Fruit fly (Drosophila melanogaster) whole organism, prepupa: ENCODE results near the gene Syx18.
A peak's percentile ranks its signal among the peaks of the same experiment; 100 is the strongest.

Experiments
- Blimp-1 ChIP-seq: fragments of 200-800 bp; sonication (Bioruptor generic); optimal IDR thresholded peaks from 3 replicates; lab custom pipeline; 2017; ENCODE audit warnings: missing biosample characterization, missing genetic modification characterization, mild to moderate bottlenecking, moderate library complexity, missing genetic modification reagents
- CG10669 ChIP-seq: fragments of 200-800 bp; sonication (Bioruptor generic); optimal IDR thresholded peaks from 3 replicates; lab custom pipeline; 2018; ENCODE audit warnings: missing biosample characterization, mild to moderate bottlenecking, missing genetic modification characterization, moderate library complexity
- CG11294 ChIP-seq: fragments of 200-800 bp; sonication (Bioruptor generic); IDR thresholded peaks from 2 replicates; pipeline ENCODE4 v1.3.6; 2022; ENCODE audit warnings: missing biosample characterization, missing genetic modification characterization
- CG11762 ChIP-seq: fragments of 200-800 bp; sonication (Bioruptor generic); optimal IDR thresholded peaks from 3 replicates; lab custom pipeline; 2016; ENCODE audit warnings: missing biosample characterization, missing genetic modification characterization; ENCODE audit not compliant: insufficient read depth
- CG11902 ChIP-seq: fragments of 200-800 bp; sonication (Bioruptor generic); optimal IDR thresholded peaks from 3 replicates; lab custom pipeline; 2016; ENCODE audit warnings: missing biosample characterization, missing genetic modification characterization
- CG15336 ChIP-seq: fragments of 200-800 bp; sonication (Bioruptor generic); IDR thresholded peaks from 2 replicates; pipeline ENCODE4 v1.3.6; 2022; ENCODE audit warnings: missing biosample characterization, missing genetic modification characterization
- CG16779 ChIP-seq: fragments of 200-800 bp; sonication (Bioruptor generic); optimal IDR thresholded peaks from 3 replicates; lab custom pipeline; 2017; ENCODE audit warnings: missing biosample characterization, mild to moderate bottlenecking, missing genetic modification characterization
- CG3032 ChIP-seq: fragments of 200-800 bp; optimal IDR thresholded peaks from 2 replicates; lab custom pipeline; 2019; ENCODE audit warnings: missing biosample characterization, mild to moderate bottlenecking, missing genetic modification characterization, moderate library complexity
- CG31627 ChIP-seq: fragments of 200-800 bp; sonication (Bioruptor generic); optimal IDR thresholded peaks from 3 replicates; lab custom pipeline; 2016; ENCODE audit warnings: missing biosample characterization, missing genetic modification characterization
- CG34406 ChIP-seq: fragments of 200-800 bp; sonication (Bioruptor generic); optimal IDR thresholded peaks from 3 replicates; lab custom pipeline; 2016; ENCODE audit warnings: missing biosample characterization, missing genetic modification characterization
- CG3919 ChIP-seq: fragments of 200-800 bp; sonication (Bioruptor generic); optimal IDR thresholded peaks from 3 replicates; lab custom pipeline; 2016; ENCODE audit warnings: missing biosample characterization, missing genetic modification characterization
- CG4318 ChIP-seq: fragments of 200-800 bp; sonication (Bioruptor generic); optimal IDR thresholded peaks from 3 replicates; lab custom pipeline; 2017; ENCODE audit warnings: missing biosample characterization, mild to moderate bottlenecking, missing genetic modification characterization
- CG6276 ChIP-seq: fragments of 200-800 bp; sonication (Bioruptor generic); optimal IDR thresholded peaks from 2 replicates; lab custom pipeline; 2017; ENCODE audit warnings: missing biosample characterization, mild to moderate bottlenecking, missing genetic modification characterization
- CG6792 ChIP-seq: fragments of 200-800 bp; sonication (Bioruptor generic); optimal IDR thresholded peaks from 3 replicates; lab custom pipeline; 2016; ENCODE audit warnings: missing biosample characterization, missing genetic modification characterization
- CG6808 ChIP-seq: fragments of 200-800 bp; sonication (Bioruptor generic); optimal IDR thresholded peaks from 3 replicates; lab custom pipeline; 2017; ENCODE audit warnings: missing biosample characterization, missing genetic modification characterization, mild to moderate bottlenecking, moderate library complexity, missing genetic modification reagents
- CG7368 ChIP-seq: fragments of 200-800 bp; sonication (Bioruptor generic); optimal IDR thresholded peaks from 3 replicates; lab custom pipeline; 2016; ENCODE audit warnings: missing biosample characterization, missing genetic modification characterization
- CG8319 ChIP-seq: fragments of 200-800 bp; sonication (Bioruptor generic); optimal IDR thresholded peaks from 3 replicates; lab custom pipeline; 2016; ENCODE audit warnings: missing biosample characterization, missing genetic modification characterization
- CG9139 ChIP-seq: fragments of 200-800 bp; sonication (Bioruptor generic); optimal IDR thresholded peaks from 3 replicates; lab custom pipeline; 2017; ENCODE audit warnings: missing biosample characterization, mild to moderate bottlenecking, missing genetic modification characterization
- Eip78C ChIP-seq: fragments of 200-800 bp; sonication (Bioruptor generic); peaks from one replicate; lab custom pipeline; 2016; ENCODE audit warnings: missing biosample characterization, missing genetic modification characterization
- Eip93F ChIP-seq: fragments of 200-800 bp; sonication (Bioruptor generic); optimal IDR thresholded peaks from 2 replicates; lab custom pipeline; 2016; ENCODE audit warnings: missing biosample characterization, mild to moderate bottlenecking, missing genetic modification characterization
- Gug ChIP-seq: fragments of 200-800 bp; sonication (Bioruptor generic); IDR thresholded peaks from 2 replicates; pipeline ENCODE4 v1.3.6; 2022; ENCODE audit warnings: missing biosample characterization, missing genetic modification characterization
- Hr39 ChIP-seq: fragments of 200-800 bp; sonication (Bioruptor generic); optimal IDR thresholded peaks from 2 replicates; lab custom pipeline; 2016; ENCODE audit warnings: missing biosample characterization, missing genetic modification characterization
- Hr4 ChIP-seq: fragments of 200-800 bp; sonication (Bioruptor generic); optimal IDR thresholded peaks from 3 replicates; lab custom pipeline; 2016; ENCODE audit warnings: missing biosample characterization, missing genetic modification characterization
- Met ChIP-seq: fragments of 200-800 bp; sonication (Bioruptor generic); optimal IDR thresholded peaks from 3 replicates; lab custom pipeline; 2016; ENCODE audit warnings: missing biosample characterization, missing genetic modification characterization
- OdsH ChIP-seq: fragments of 200-800 bp; sonication (Bioruptor generic); optimal IDR thresholded peaks from 3 replicates; lab custom pipeline; 2016; ENCODE audit warnings: missing biosample characterization, missing genetic modification characterization
- Smox ChIP-seq: fragments of 200-800 bp; sonication (Bioruptor generic); optimal IDR thresholded peaks from 3 replicates; lab custom pipeline; 2016; ENCODE audit warnings: missing biosample characterization, missing genetic modification characterization
- Sox102F ChIP-seq: fragments of 200-800 bp; sonication (Bioruptor generic); optimal IDR thresholded peaks from 2 replicates; lab custom pipeline; 2016; ENCODE audit warnings: missing biosample characterization, mild to moderate bottlenecking, missing genetic modification characterization
- Sox14 ChIP-seq: fragments of 200-800 bp; sonication (Bioruptor generic); optimal IDR thresholded peaks from 3 replicates; lab custom pipeline; 2016; ENCODE audit warnings: missing biosample characterization, missing genetic modification characterization
- acj6 ChIP-seq: fragments of 200-800 bp; sonication (Bioruptor generic); optimal IDR thresholded peaks from 3 replicates; lab custom pipeline; 2016; ENCODE audit warnings: missing biosample characterization, missing genetic modification characterization
- cyc ChIP-seq: fragments of 200-800 bp; sonication (Bioruptor generic); optimal IDR thresholded peaks from 3 replicates; lab custom pipeline; 2016; ENCODE audit warnings: missing biosample characterization, missing genetic modification characterization
- dac ChIP-seq: fragments of 200-800 bp; sonication (Bioruptor generic); optimal IDR thresholded peaks from 2 replicates; lab custom pipeline; 2017; ENCODE audit warnings: missing biosample characterization, mild to moderate bottlenecking, missing genetic modification characterization
- dsx ChIP-seq: fragments of 200-800 bp; optimal IDR thresholded peaks from 3 replicates; lab custom pipeline; 2019; ENCODE audit warnings: missing biosample characterization, mild to moderate bottlenecking, missing genetic modification characterization, moderate library complexity; ENCODE audit not compliant: poor library complexity, severe bottlenecking
- esn ChIP-seq: fragments of 200-800 bp; sonication (Bioruptor generic); optimal IDR thresholded peaks from 2 replicates; lab custom pipeline; 2016; ENCODE audit warnings: missing biosample characterization, mild to moderate bottlenecking, missing genetic modification characterization, moderate library complexity
- fd59A ChIP-seq: fragments of 200-800 bp; sonication (Bioruptor generic); optimal IDR thresholded peaks from 2 replicates; lab custom pipeline; 2017; ENCODE audit warnings: missing biosample characterization, mild to moderate bottlenecking, missing genetic modification characterization, missing genetic modification reagents
- fd85E ChIP-seq: fragments of 200-800 bp; sonication (Bioruptor generic); optimal IDR thresholded peaks from 3 replicates; lab custom pipeline; 2016; ENCODE audit warnings: missing biosample characterization, missing genetic modification characterization
- fkh ChIP-seq: fragments of 200-800 bp; sonication (Bioruptor generic); optimal IDR thresholded peaks from 3 replicates; lab custom pipeline; 2017; ENCODE audit warnings: missing biosample characterization, mild to moderate bottlenecking, missing genetic modification characterization, moderate library complexity
- lz ChIP-seq: fragments of 200-800 bp; sonication (Bioruptor generic); optimal IDR thresholded peaks from 3 replicates; lab custom pipeline; 2016; ENCODE audit warnings: missing biosample characterization, missing genetic modification characterization
- net ChIP-seq: fragments of 200-800 bp; sonication (Bioruptor generic); optimal IDR thresholded peaks from 3 replicates; lab custom pipeline; 2016; ENCODE audit warnings: missing biosample characterization, missing genetic modification characterization
- pdm3 ChIP-seq: fragments of 200-800 bp; sonication (Bioruptor generic); optimal IDR thresholded peaks from 3 replicates; lab custom pipeline; 2016; ENCODE audit warnings: missing biosample characterization, missing genetic modification characterization
- spab ChIP-seq: fragments of 200-800 bp; sonication (Bioruptor generic); optimal IDR thresholded peaks from 2 replicates; lab custom pipeline; 2017; ENCODE audit warnings: missing biosample characterization, mild to moderate bottlenecking, missing genetic modification characterization, missing genetic modification reagents
- ss ChIP-seq, 2 experiments: fragments of 200-800 bp; sonication (Bioruptor generic); optimal IDR thresholded peaks; 2 replicates in 1 of 2; 3 replicates in 1 of 2; lab custom pipeline; 2017 to 2018; ENCODE audit warnings: mild to moderate bottlenecking in 2 of 2, missing biosample characterization in 2 of 2, missing genetic modification characterization in 2 of 2, moderate library complexity in 1 of 2
- svp ChIP-seq: fragments of 200-800 bp; sonication (Bioruptor generic); peaks from one replicate; lab custom pipeline; 2016; ENCODE audit warnings: missing biosample characterization, missing genetic modification characterization
- vri ChIP-seq: fragments of 200-800 bp; sonication (Bioruptor generic); optimal IDR thresholded peaks from 3 replicates; lab custom pipeline; 2016; ENCODE audit warnings: missing biosample characterization, mild to moderate bottlenecking, missing genetic modification characterization

Syx18 gene

DNA sequence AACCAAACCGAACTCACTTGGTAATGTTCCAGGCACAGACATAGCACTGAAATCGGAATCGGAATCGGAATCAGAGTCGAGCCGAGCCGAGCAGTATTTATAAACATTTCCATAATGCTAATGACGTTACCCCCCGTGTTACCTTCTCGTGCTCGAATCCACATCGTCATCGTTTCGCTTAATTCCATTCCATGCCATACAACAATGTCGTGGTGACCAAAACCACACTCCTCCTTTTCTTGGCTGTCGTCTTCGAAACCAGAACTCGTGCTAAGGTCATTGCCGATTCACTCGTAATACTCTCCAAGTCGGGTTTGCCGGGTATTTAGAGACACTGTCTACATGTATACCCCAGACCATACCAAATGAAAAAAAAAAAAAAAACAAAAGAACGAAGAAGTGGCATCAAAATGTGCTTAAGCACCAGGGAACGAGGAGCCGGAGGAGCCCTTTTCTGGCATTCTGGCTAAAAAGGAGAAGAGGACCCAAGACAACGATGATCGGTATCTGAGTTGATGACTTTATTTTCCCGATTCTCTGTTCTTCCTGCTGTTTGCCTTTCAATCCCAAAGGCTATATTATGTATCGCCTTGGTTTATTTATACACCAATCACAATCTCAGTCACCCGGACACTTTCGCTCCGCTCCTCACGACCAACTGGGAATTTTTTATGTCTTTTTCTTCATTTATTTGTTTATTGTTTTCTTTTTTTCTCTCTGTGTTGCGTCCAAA, 21.8 kb downstream of the Syx18 start (continued):
- TF ChIP-seq vri (GFP tag; lab: Kevin White, UChicago): peak; percentile 67
- TF ChIP-seq CG6792 (GFP tag; lab: Kevin White, UChicago): peak; percentile 4
- TF ChIP-seq, all 60 proteins: peak for 31

DNA sequence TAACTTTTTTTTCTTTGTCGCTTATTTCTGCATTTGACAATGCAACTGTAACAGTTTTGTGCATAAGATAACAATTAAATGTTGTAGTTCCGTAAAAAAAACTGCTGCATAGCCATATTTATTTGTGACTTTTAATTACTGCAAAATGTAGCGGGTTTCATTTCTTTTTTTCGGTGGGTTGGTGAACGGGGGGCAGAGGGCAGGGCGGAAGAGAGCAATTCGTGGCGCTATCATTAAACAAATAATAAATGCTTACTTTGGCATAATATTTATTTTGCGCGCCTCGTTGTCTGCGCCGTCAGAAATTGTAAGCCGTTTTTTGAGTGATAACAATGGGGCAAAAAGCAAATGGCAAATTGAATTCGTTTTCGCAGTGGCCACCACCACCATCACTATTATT, 24.3 kb downstream of the Syx18 start:
- TF ChIP-seq CG11294 (GFP tag; lab: Robert Waterston, UW) (no peak), Sox14 (GFP tag; lab: Kevin White, UChicago) (no peak), lz (GFP tag; lab: Kevin White, UChicago) (no peak), ss (GFP tag; optimal IDR thresholded peaks at IDR 0.05; lab: Kevin White, UChicago) (no peak), Met (no peak), fd85E (GFP tag; lab: Kevin White, UChicago) (no peak), fd59A (no peak), CG7368 (GFP tag; lab: Kevin White, UChicago) (no peak), Gug (GFP tag; lab: Robert Waterston, UW) (no peak), CG11762 (no peak), cyc (GFP tag; lab: Kevin White, UChicago) (no peak), CG34406 (GFP tag; lab: Kevin White, UChicago) (no peak), fkh (GFP tag; lab: Kevin White, UChicago) (peak; percentile 82), vri (GFP tag; lab: Kevin White, UChicago) (peak; percentile 18), dsx (GFP tag; lab: Kevin White, UChicago) (no peak), CG15336 (GFP tag; lab: Robert Waterston, UW) (no peak), Eip78C (peak; percentile 41), CG6792 (GFP tag; lab: Kevin White, UChicago) (no peak), pdm3 (no peak), Hr4 (GFP tag; lab: Kevin White, UChicago) (no peak), net (GFP tag; lab: Kevin White, UChicago) (no peak), Sox102F (GFP tag; lab: Kevin White, UChicago) (no peak), CG6276 (GFP tag; lab: Kevin White, UChicago) (no peak)

DNA sequence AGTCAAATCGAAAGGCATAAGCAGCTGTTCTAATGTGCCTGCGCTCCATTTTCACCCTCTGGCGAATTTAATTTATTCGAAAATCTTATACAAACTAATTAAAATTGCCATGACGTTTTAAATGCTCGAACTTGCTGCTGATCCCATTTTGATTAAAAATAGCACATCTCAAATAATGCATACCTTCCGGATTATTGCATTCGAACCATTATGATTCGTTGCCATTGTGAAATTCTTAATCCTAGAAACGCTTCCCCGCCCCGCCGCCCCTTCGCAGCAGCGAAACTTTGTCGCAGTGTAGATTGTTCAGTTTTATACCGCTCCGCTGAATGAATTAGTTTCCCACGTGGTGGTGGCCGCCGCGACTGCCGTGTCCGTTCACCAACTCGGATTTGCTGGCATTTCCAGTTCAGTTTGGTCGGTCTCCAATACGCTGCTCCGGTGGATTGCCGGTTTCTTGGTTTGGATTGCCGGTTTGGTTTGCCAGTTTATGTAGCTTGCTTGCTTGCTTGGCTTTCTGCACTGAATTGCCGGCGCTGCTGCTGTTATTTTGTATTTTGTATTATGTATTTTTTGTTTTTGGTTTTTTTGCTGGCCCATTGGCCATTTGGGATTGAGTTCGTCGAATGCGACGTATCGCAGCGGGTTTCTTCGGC, 26.7 kb downstream of the Syx18 start:
- TF ChIP-seq Eip93F (GFP tag; lab: Kevin White, UChicago): no peak
- peak; percentile 31 for TF ChIP-seq dsx (GFP tag; lab: Kevin White, UChicago)
- TF ChIP-seq Met: no peak
- no peak for TF ChIP-seq cyc (GFP tag; lab: Kevin White, UChicago)
- peak; percentile 19 for TF ChIP-seq CG7368 (GFP tag; lab: Kevin White, UChicago)
- peak; percentile 23; the same call in 1 of the 2 replicates for TF ChIP-seq CG11294 (GFP tag; lab: Robert Waterston, UW)
- TF ChIP-seq CG10669 (GFP tag; lab: Kevin White, UChicago): peak; percentile 4
- TF ChIP-seq esn (GFP tag; lab: Kevin White, UChicago): peak; percentile 3
- TF ChIP-seq CG34406 (GFP tag; lab: Kevin White, UChicago): peak; percentile 24
- no peak for TF ChIP-seq CG9139 (GFP tag; lab: Kevin White, UChicago)
- TF ChIP-seq CG31627: peak; percentile 14
- no peak for TF ChIP-seq CG16779
- TF ChIP-seq dac (GFP tag; lab: Kevin White, UChicago): peak; percentile 63
- TF ChIP-seq CG11902 (GFP tag; lab: Kevin White, UChicago): no peak
- no peak for TF ChIP-seq Hr39 (GFP tag; lab: Kevin White, UChicago)
- TF ChIP-seq vri (GFP tag; lab: Kevin White, UChicago): no peak
- peak; percentile 82 for TF ChIP-seq Hr4 (GFP tag; lab: Kevin White, UChicago)
- no peak for TF ChIP-seq svp (GFP tag; lab: Kevin White, UChicago)
- TF ChIP-seq CG3032 (tag; lab: Kevin White, UChicago): no peak
- peak; percentile 44 for TF ChIP-seq CG3919 (GFP tag; lab: Kevin White, UChicago)
- peak; percentile 50 for TF ChIP-seq CG15336 (GFP tag; lab: Robert Waterston, UW)
- no peak for TF ChIP-seq CG8319 (GFP tag; lab: Kevin White, UChicago)
- peak; percentile 21 for TF ChIP-seq spab (GFP tag; lab: Kevin White, UChicago)
- no peak for TF ChIP-seq fkh (GFP tag; lab: Kevin White, UChicago)
- TF ChIP-seq Blimp-1 (GFP tag; lab: Kevin White, UChicago): no peak
- peak; percentile 73 for TF ChIP-seq CG4318 (GFP tag; lab: Kevin White, UChicago)
- TF ChIP-seq acj6 (GFP tag; lab: Kevin White, UChicago): peak; percentile 28
- TF ChIP-seq CG6276 (GFP tag; lab: Kevin White, UChicago): peak; percentile 61
- TF ChIP-seq CG6808 (GFP tag; lab: Kevin White, UChicago): no peak
- TF ChIP-seq Smox: no peak
- TF ChIP-seq OdsH (GFP tag; lab: Kevin White, UChicago): peak; percentile 39
- TF ChIP-seq CG11762: no peak
